Fruit fly (Drosophila melanogaster) S2 (cell line): ENCODE measurements around the gene scf.

Experiments used
- CG8478 ChIP-seq: fragments of >200 bp; optimal IDR thresholded peaks from 2 replicates; lab custom pipeline; 2018
- CTCF ChIP-seq, 2 experiments: fragments of >200 bp; optimal IDR thresholded peaks; 2 replicates each; lab custom pipeline; 2018

DNA sequence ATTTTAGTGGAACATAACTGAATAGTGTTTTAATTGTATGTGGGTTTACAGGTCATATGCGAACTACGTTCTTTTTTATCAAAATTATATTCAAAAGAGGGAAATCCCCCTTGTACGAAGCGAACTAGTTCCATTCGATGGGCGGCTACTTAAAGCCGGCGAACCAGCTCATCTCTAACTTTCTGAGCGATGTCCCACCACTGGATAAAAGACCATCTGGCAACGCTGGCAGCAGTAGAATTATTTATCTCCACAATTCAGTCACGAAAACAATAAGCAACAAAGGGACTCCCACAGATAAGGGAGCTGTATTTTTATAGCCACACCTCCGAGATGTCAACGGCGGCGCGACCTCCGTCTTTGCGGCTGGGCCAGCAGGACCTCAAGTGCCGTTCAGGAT is 2.8 kb upstream of the scf start, which contains the start of gene Rabex-5:
- no peak for TF ChIP-seq CG8478 (lab: Kevin White, UChicago)
- peak; percentile 12 to 38 for TF ChIP-seq CTCF (optimal IDR thresholded peaks at IDR 0.05; lab: Kevin White, UChicago)
